Worm (Caenorhabditis elegans): ENCODE results near the gene C39H7.4.

Gene C39H7.4

DNA sequence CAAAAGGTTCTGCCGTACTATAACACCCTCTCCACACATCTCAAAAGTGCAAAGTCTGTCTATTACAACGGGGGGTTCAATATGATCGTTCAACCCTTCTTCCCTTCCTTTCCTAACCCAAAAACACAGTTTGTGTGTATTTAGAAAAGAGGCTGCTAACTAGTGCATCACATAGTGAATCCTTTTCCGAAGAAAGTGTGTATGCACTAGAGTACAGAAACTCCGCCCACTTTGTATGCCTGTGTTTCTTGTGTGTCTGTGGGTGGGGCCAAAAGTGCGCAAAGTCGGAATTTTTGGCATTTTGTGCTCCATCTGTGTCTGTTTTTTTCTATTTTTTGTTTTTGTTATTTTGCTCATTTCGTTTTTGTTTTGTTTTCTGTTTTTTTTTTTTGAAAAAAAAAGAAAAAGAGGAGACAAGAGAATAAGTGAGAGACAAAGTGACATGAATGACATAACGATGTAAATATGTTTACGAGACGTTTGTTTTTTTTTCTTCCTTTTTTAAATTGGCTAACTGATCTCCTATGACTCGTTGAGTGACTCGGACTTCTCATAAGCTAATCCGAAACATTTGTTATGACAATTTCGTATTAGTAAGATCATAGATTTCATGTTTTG is 15.8 kb downstream of the C39H7.4 start (continued):
- TF ChIP-seq ets-5 (GFP tag; IDR thresholded peaks at IDR 0.05) (no peak), nhr-237 (tag; optimal IDR thresholded peaks at IDR 0.05) (no peak), sup-37 (GFP tag; optimal IDR thresholded peaks at IDR 0.05) (no peak), lin-35 (GFP tag; optimal IDR thresholded peaks at IDR 0.05) (peak in 1 of 2 experiments; percentile 11), lin-13 (GFP tag; optimal IDR thresholded peaks at IDR 0.05) (no peak), isw-1 (GFP tag; IDR thresholded peaks at IDR 0.05) (no peak), hpl-2 (GFP tag; optimal IDR thresholded peaks at IDR 0.05) (no peak), nhr-28 (tag; optimal IDR thresholded peaks at IDR 0.05) (no peak), lin-39 (tag; optimal IDR thresholded peaks at IDR 0.05) (no peak), nhr-47 (tag; optimal IDR thresholded peaks at IDR 0.05) (no peak)

DNA sequence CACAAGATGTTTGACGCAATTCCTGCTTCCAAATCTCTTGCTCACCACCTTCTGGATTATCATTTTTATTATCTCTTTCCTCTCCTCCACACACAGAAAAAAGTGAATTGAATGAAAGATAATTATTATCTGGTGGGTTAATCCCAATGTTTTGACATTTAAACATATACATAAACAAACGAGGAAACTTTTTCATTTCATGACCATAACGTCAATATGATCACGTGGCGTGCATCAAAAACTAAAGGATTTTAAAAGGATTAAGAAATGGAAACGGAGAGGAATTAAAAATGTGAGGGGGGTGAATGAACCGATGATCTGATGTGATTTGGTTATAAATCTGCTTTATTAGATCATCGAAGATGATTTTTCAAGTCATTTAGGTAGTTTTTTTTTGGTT is 18.8 kb downstream of the C39H7.4 start:
- TF ChIP-seq sup-37 (GFP tag; optimal IDR thresholded peaks at IDR 0.05) (no peak), ztf-4 (tag; optimal IDR thresholded peaks at IDR 0.05) (peak; percentile 9), nhr-11 (tag; optimal IDR thresholded peaks at IDR 0.05) (no peak), C34B4.2 (tag; optimal IDR thresholded peaks at IDR 0.05) (no peak), fos-1 (tag; optimal IDR thresholded peaks at IDR 0.05) (no peak), C16A3.4 (tag; optimal IDR thresholded peaks at IDR 0.05) (no peak), fkh-4 (tag; optimal IDR thresholded peaks at IDR 0.05; ENCODE audit: borderline replicate concordance) (peak; percentile 36), pax-3 (tag; optimal IDR thresholded peaks at IDR 0.05) (peak; percentile 83), fkh-8 (tag; optimal IDR thresholded peaks at IDR 0.05) (peak; percentile 39), blmp-1 (tag; optimal IDR thresholded peaks at IDR 0.05) (peak; percentile 11), snu-23 (GFP tag; optimal IDR thresholded peaks at IDR 0.05) (peak; percentile 37), egl-13 (tag; optimal IDR thresholded peaks at IDR 0.05) (peak; percentile 33), sox-4 (tag; optimal IDR thresholded peaks at IDR 0.05) (peak; percentile 29), nhr-71 (tag; optimal IDR thresholded peaks at IDR 0.05) (peak; percentile 30), nhr-47 (tag; optimal IDR thresholded peaks at IDR 0.05) (peak; percentile 57), hlh-4 (tag; optimal IDR thresholded peaks at IDR 0.05) (no peak), rnt-1 (tag; optimal IDR thresholded peaks at IDR 0.05) (no peak), nhr-237 (tag; optimal IDR thresholded peaks at IDR 0.05) (no peak), mep-1 (tag; optimal IDR thresholded peaks at IDR 0.05) (peak; percentile 45), pag-3 (tag; optimal IDR thresholded peaks at IDR 0.05; ENCODE audit: borderline replicate concordance, insufficient read depth) (no peak), tbx-2 (tag; optimal IDR thresholded peaks at IDR 0.05) (no peak), pqm-1 (tag; optimal IDR thresholded peaks at IDR 0.05) (no peak), nhr-20 (tag; optimal IDR thresholded peaks at IDR 0.05) (peak; percentile 21), dsc-1 (tag; optimal IDR thresholded peaks at IDR 0.05) (peak; percentile 95)

DNA sequence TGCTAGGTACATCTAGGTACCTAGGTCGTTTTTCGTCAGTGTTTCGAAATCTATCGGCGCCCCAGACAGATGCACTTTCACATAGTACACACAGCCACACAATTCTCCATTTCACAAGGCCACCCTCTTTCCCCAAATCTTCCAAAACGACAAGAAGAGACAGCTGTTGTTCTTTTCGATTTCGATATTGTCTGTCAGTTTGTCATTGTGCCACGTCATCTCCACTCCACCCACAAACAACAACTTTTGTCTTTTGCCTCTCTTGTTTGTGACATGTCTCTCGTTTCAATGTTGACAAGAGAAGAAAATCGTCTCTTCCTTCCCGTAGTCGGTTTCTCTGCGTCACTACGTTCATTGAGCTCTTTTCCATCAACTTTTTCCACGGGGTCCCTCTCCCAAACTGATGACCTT is 20.6 kb downstream of the C39H7.4 start:
- peak in 1 of 2 experiments; percentile 71 for TF ChIP-seq mdl-1 (tag; optimal IDR thresholded peaks at IDR 0.05)
- TF ChIP-seq Y116A8C.19 (tag; optimal IDR thresholded peaks at IDR 0.05; ENCODE audit: borderline replicate concordance), result no peak
- TF ChIP-seq hlh-4 (tag; optimal IDR thresholded peaks at IDR 0.05), result no peak
- TF ChIP-seq pag-3 (tag; optimal IDR thresholded peaks at IDR 0.05; ENCODE audit: borderline replicate concordance, insufficient read depth), result no peak
- TF ChIP-seq aha-1 (tag; optimal IDR thresholded peaks at IDR 0.05), result no peak
- no peak for TF ChIP-seq dsc-1 (tag; optimal IDR thresholded peaks at IDR 0.05)
- TF ChIP-seq nhr-77 (tag; optimal IDR thresholded peaks at IDR 0.05), result peak; percentile 83
- no peak for TF ChIP-seq sup-37 (GFP tag; optimal IDR thresholded peaks at IDR 0.05)
- TF ChIP-seq nhr-47 (tag; optimal IDR thresholded peaks at IDR 0.05), result peak; percentile 68
- TF ChIP-seq ceh-90 (tag; optimal IDR thresholded peaks at IDR 0.05), result no peak
- peak; percentile 22 to 26 for TF ChIP-seq lin-35 (GFP tag; optimal IDR thresholded peaks at IDR 0.05)
- peak; percentile 45 for TF ChIP-seq ztf-4 (tag; optimal IDR thresholded peaks at IDR 0.05)
- no peak for TF ChIP-seq vab-15 (tag; optimal IDR thresholded peaks at IDR 0.05)
- TF ChIP-seq ceh-8 (GFP tag; optimal IDR thresholded peaks at IDR 0.05), result no peak
- peak; percentile 39 to 53 for TF ChIP-seq efl-1 (optimal IDR thresholded peaks at IDR 0.05)
- TF ChIP-seq efl-1 (GFP tag; optimal IDR thresholded peaks at IDR 0.05 in 1 of 2), result peak in 1 of 2 experiments; percentile 90
- peak; percentile 50 for TF ChIP-seq skn-1 (tag; optimal IDR thresholded peaks at IDR 0.05)
- TF ChIP-seq unc-130 (tag; optimal IDR thresholded peaks at IDR 0.05), result peak; percentile 67
- TF ChIP-seq elt-2 (tag; optimal IDR thresholded peaks at IDR 0.05), result no peak
- peak; percentile 69 for TF ChIP-seq rnt-1 (tag; optimal IDR thresholded peaks at IDR 0.05)
- no peak for TF ChIP-seq pax-3 (tag; optimal IDR thresholded peaks at IDR 0.05)
- TF ChIP-seq xbp-1 (tag; optimal IDR thresholded peaks at IDR 0.05), result peak; percentile 77
- no peak for TF ChIP-seq nhr-76 (tag; optimal IDR thresholded peaks at IDR 0.05)
- TF ChIP-seq snu-23 (GFP tag; optimal IDR thresholded peaks at IDR 0.05), result peak; percentile 70
- no peak for TF ChIP-seq zag-1 (tag; optimal IDR thresholded peaks at IDR 0.05)
- TF ChIP-seq lsy-2 (tag; optimal IDR thresholded peaks at IDR 0.05), result peak; percentile 60 to 80
- TF ChIP-seq ceh-82 (tag; optimal IDR thresholded peaks at IDR 0.05), result peak in 1 of 3 experiments; percentile 28
- peak; percentile 48 for TF ChIP-seq swsn-7 (tag; optimal IDR thresholded peaks at IDR 0.05)
- no peak for TF ChIP-seq fkh-8 (tag; optimal IDR thresholded peaks at IDR 0.05)
